Worm (Caenorhabditis elegans) whole organism, L4/young adult: ENCODE measurements around the gene T02B11.6.

Source experiments
- W03F9.2 ChIP-seq: fragments of 150-350 bp; optimal IDR thresholded peaks from 2 replicates; lab custom pipeline; 2014; ENCODE audit warnings: missing biosample characterization, missing genetic modification characterization
- him-1 ChIP-seq: sonication (generic microtip); optimal IDR thresholded peaks from 2 replicates; lab custom pipeline; 2016; ENCODE audit warnings: missing genotype, missing genetic modification reagents, missing genetic modification characterization, missing compliant biosample characterization

DNA sequence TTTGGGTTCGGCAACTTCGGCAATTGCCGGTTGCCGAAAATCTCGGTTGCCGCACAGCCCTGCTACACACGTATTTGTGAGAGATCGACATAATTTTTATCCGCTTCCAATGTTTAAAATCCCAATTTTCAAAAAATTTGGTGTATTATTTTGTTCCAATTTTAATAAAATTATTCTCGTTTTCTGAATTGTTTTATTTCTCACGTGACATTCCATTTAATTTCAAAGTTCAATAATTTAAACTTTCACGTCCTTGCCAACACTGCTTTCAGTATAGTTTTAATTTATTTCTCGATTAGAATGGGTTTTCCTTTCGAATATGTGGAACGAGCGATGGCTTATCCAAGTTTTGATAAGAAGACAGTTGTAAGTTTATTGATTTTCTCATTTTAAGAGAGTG is 32.6 kb downstream of the T02B11.6 start, which contains the start of gene K09C6.2:
- no peak for TF ChIP-seq him-1 (tag; lab: Kevin White, UChicago)
- TF ChIP-seq W03F9.2 (tag; lab: Kevin White, UChicago), result no peak
